Worm (Caenorhabditis elegans) whole organism, L2 larva: ENCODE measurements around the gene sra-8.

Experiments
- unc-62 ChIP-seq: fragments of 150-350 bp; optimal IDR thresholded peaks from 2 replicates; lab custom pipeline; 2014; ENCODE audit warnings: missing biosample characterization, missing genetic modification reagents, missing genetic modification characterization
- ztf-4 ChIP-seq: fragments of 150-350 bp; optimal IDR thresholded peaks from 2 replicates; lab custom pipeline; 2014; ENCODE audit warnings: missing biosample characterization, missing genetic modification characterization

ce11 chrII:9528480-9528879 lies 9.0 kb upstream of the sra-8 start, which contains the start of gene sra-2:
- TF ChIP-seq ztf-4 (no peak), unc-62 (GFP tag; lab: Kevin White, UChicago) (no peak)
